Worm (Caenorhabditis elegans) whole organism, midembryonic: ENCODE results near the gene C01G10.4.

Experiments used
- cog-1 ChIP-seq: sonication (generic microtip); optimal IDR thresholded peaks from 2 replicates; lab custom pipeline; 2016; ENCODE audit warnings: missing genetic modification characterization, missing compliant biosample characterization
- flt-1 ChIP-seq: fragments of 200-800 bp; sonication (Bioruptor generic); IDR thresholded peaks from 2 replicates; pipeline ENCODE4 v1.3.6; 2022; ENCODE audit warnings: missing genetic modification characterization, missing compliant biosample characterization
- ztf-23 ChIP-seq: fragments of 200-800 bp; sonication (Bioruptor generic); IDR thresholded peaks from 2 replicates; pipeline ENCODE4 v1.3.6; 2022; ENCODE audit warnings: missing genetic modification reagents, missing genetic modification characterization, missing compliant biosample characterization

DNA sequence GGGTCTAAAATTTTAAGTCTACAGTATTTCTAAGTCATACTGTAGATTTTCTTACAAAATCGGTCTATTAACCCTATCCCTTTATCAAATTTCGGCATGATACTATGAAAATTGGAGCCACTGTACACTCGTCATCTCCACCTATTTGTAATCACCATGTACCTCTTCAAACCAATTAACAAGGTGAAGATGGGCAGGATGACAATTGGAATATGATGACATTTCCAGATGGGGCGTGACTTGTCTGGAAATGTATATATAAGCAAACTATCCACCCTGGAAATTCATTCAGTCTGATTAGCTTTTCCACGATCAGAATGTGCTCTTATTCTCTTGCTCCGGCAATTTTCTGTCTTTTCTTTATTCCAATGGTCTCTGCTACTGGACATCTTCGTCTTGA, 19.7 kb downstream of the C01G10.4 start, which contains the start of gene Y75B12A.2:
- TF ChIP-seq flt-1 (GFP tag; lab: Robert Waterston, UW) (no peak), cog-1 (tag; lab: Kevin White, UChicago) (no peak), ztf-23 (GFP tag; lab: Robert Waterston, UW) (no peak)
